Fruit fly (Drosophila melanogaster): ENCODE measurements around the gene Lsd-1.

- no peak for TF ChIP-seq psq (optimal IDR thresholded peaks at IDR 0.05)
- no peak for TF ChIP-seq CG8478 (optimal IDR thresholded peaks at IDR 0.05)
- TF ChIP-seq usp (GFP tag; optimal IDR thresholded peaks at IDR 0.05), result no peak
- no peak for TF ChIP-seq pan (optimal IDR thresholded peaks at IDR 0.05)
Measured at dm6 chr3R:23730472-23730801, 33.2 kb upstream of the Lsd-1 start.
